Fruit fly (Drosophila melanogaster): ENCODE data around the gene CG17292.

CG17292 gene

DNA sequence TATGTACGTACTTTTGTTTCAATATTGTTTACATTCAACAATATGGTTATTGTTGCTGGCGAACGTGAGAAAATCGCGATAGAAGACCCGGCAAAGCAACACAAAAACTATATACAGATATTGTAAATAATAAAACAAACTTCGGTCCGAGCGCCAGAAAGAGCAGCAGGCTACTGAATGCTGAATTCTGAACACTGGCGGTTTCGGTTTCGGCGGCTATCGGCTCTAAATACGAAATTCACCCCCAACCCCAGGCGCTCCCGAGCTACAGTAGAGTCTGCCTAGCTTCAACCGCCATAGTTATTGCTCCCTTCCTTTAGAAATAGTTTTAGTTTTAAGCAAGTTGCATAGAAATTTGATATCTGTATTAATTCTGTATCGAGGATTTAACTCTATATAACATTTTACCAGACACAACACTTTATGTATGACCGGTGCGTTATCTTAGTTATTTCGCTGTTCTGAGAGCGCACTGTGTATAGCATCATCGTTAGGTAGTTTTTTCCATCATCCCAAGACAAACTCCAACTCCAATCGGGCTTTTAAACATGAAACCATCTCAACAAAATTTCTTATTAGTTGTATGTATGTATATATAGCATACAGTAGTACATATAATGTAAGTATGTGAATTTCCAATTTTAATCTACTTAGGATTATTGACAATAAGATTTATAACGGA, 7.8 kb upstream of the CG17292 start, which contains the start of gene CG7627 (continued):
- TF ChIP-seq CG1024 (GFP tag; IDR thresholded peaks at IDR 0.05) (peak; percentile 46; the same call in 1 of the 2 replicates), kni (GFP tag; optimal IDR thresholded peaks at IDR 0.05) (no peak), amos (GFP tag; IDR thresholded peaks at IDR 0.05; ENCODE audit: partially characterized antibody) (peak; percentile 27; the same call in 1 of the 2 replicates), fru (optimal IDR thresholded peaks at IDR 0.05) (no peak), CG32767 (GFP tag; IDR thresholded peaks at IDR 0.05) (peak; percentile 64; the same call in 1 of the 2 replicates), CG3847 (GFP tag; IDR thresholded peaks at IDR 0.05) (peak; percentile 74), CG15011 (GFP tag; optimal IDR thresholded peaks at IDR 0.05) (peak; percentile 1), CG10462 (GFP tag; optimal IDR thresholded peaks at IDR 0.05) (peak; percentile 45), Fer3 (tag; optimal IDR thresholded peaks at IDR 0.05) (peak; percentile 82), CG2678 (tag; optimal IDR thresholded peaks at IDR 0.05) (peak; percentile 88), CG16779 (GFP tag; IDR thresholded peaks at IDR 0.05) (0 out of 2 replicates have a peak, but pooled peaks have one; percentile 34), Dfd (GFP tag; optimal IDR thresholded peaks at IDR 0.05) (no peak), ara (GFP tag; IDR thresholded peaks at IDR 0.05) (peak; percentile 71), ranshi (GFP tag; IDR thresholded peaks at IDR 0.05) (peak; percentile 81), CHES-1-like (GFP tag; optimal IDR thresholded peaks at IDR 0.05) (peak; percentile 84), CG6272 (GFP tag; IDR thresholded peaks at IDR 0.05) (peak; percentile 58), MBD-R2 (GFP tag; IDR thresholded peaks at IDR 0.05) (no peak; the same call in 1 of the 2 replicates), sim (GFP tag; IDR thresholded peaks at IDR 0.05) (peak; percentile 57), schlank (tag; optimal IDR thresholded peaks at IDR 0.05) (peak; percentile 64), az2 (GFP tag; optimal IDR thresholded peaks at IDR 0.05) (peak; percentile 70), abd-A (tag; optimal IDR thresholded peaks at IDR 0.05) (peak; percentile 2), p53 (GFP tag; optimal IDR thresholded peaks at IDR 0.05) (peak; percentile 9), Mad (GFP tag; optimal IDR thresholded peaks at IDR 0.05) (no peak), danr (GFP tag; IDR thresholded peaks at IDR 0.05) (0 out of 2 replicates have a peak, but pooled peaks have one; percentile 40), Elba2 (GFP tag; optimal IDR thresholded peaks at IDR 0.05) (peak; percentile 89), CG3065 (GFP tag; optimal IDR thresholded peaks at IDR 0.05) (no peak), Spps (tag; optimal IDR thresholded peaks at IDR 0.05) (no peak), nmo (GFP tag; optimal IDR thresholded peaks at IDR 0.05) (peak; percentile 67), CG31388 (GFP tag; optimal IDR thresholded peaks at IDR 0.05) (no peak), Bteb2 (GFP tag; optimal IDR thresholded peaks at IDR 0.05) (peak; percentile 10), CG2120 (GFP tag; optimal IDR thresholded peaks at IDR 0.05) (peak; percentile 89), Lhr (GFP tag; optimal IDR thresholded peaks at IDR 0.05) (no peak), CG7271 (tag; optimal IDR thresholded peaks at IDR 0.05) (no peak), pum (GFP tag; optimal IDR thresholded peaks at IDR 0.05) (peak; percentile 63), CG7745 (tag; optimal IDR thresholded peaks at IDR 0.05) (no peak), shn (GFP tag; optimal IDR thresholded peaks at IDR 0.05) (peak; percentile 79), NC2α (GFP tag; optimal IDR thresholded peaks at IDR 0.05) (peak; percentile 12), pb (GFP tag; optimal IDR thresholded peaks at IDR 0.05) (peak; percentile 67), CG4404 (GFP tag; IDR thresholded peaks at IDR 0.05) (peak; percentile 78), B-H2 (GFP tag; optimal IDR thresholded peaks at IDR 0.05) (peak; percentile 70), her (GFP tag; optimal IDR thresholded peaks at IDR 0.05) (peak; percentile 70), ham (GFP tag; IDR thresholded peaks at IDR 0.05) (no peak), tap (tag; optimal IDR thresholded peaks at IDR 0.05) (peak; percentile 57), Vsx1 (GFP tag; optimal IDR thresholded peaks at IDR 0.05) (peak; percentile 19), CG14667 (GFP tag; IDR thresholded peaks at IDR 0.05) (peak; percentile 82; the same call in 1 of the 2 replicates), CG17802 (tag; optimal IDR thresholded peaks at IDR 0.05) (peak; percentile 34), hth (optimal IDR thresholded peaks at IDR 0.05) (no peak), CG8924 (tag; optimal IDR thresholded peaks at IDR 0.05) (peak; percentile 61), CG6791 (GFP tag; IDR thresholded peaks at IDR 0.05; ENCODE audit: partially characterized antibody) (no peak), Hr51 (GFP tag; optimal IDR thresholded peaks at IDR 0.05) (peak; percentile 21 to 77)
